Fruit fly (Drosophila melanogaster): ENCODE results near the gene CG4822.
A peak's percentile ranks its signal among the peaks of the same experiment; 100 is the strongest.

The CG4822 gene

dm6 chr2L:107476-108436, 13.8 kb downstream of the CG4822 start (continued):
- TF ChIP-seq az2 (GFP tag; optimal IDR thresholded peaks at IDR 0.05) (no peak), so (GFP tag; IDR thresholded peaks at IDR 0.05) (0 out of 3 replicates have a peak, but pooled peaks have one; percentile 36), pzg (GFP tag; optimal IDR thresholded peaks at IDR 0.05) (peak; percentile 63), Max (GFP tag; optimal IDR thresholded peaks at IDR 0.05) (peak; percentile 31), Dek (tag; optimal IDR thresholded peaks at IDR 0.05) (peak; percentile 10), Hand (GFP tag; optimal IDR thresholded peaks at IDR 0.05) (peak; percentile 60), caup (GFP tag; optimal IDR thresholded peaks at IDR 0.05; ENCODE audit: severe bottlenecking) (peak; percentile 25), sug (tag; optimal IDR thresholded peaks at IDR 0.05) (peak; percentile 2), CG5180 (GFP tag; optimal IDR thresholded peaks at IDR 0.05) (peak; percentile 45), CG7987 (GFP tag; optimal IDR thresholded peaks at IDR 0.05) (peak; percentile 56), Bgb (GFP tag; IDR thresholded peaks at IDR 0.05; ENCODE audit: partially characterized antibody) (peak; percentile 53; the same call in 1 of the 2 replicates), CG8924 (tag; optimal IDR thresholded peaks at IDR 0.05) (peak; percentile 43), gcm (GFP tag; optimal IDR thresholded peaks at IDR 0.05) (peak; percentile 59), MTF-1 (GFP tag; optimal IDR thresholded peaks at IDR 0.05; ENCODE audit: borderline replicate concordance) (peak; percentile 14), NfI (GFP tag; optimal IDR thresholded peaks at IDR 0.05) (peak; percentile 2), knrl (GFP tag; IDR thresholded peaks at IDR 0.05; ENCODE audit: partially characterized antibody) (0 out of 3 replicates have a peak, but pooled peaks have one; percentile 21), eve (GFP tag; optimal IDR thresholded peaks at IDR 0.05) (no peak), CG32532 (GFP tag; IDR thresholded peaks at IDR 0.05) (peak; percentile 46; the same call in 1 of the 2 replicates), zen (tag; optimal IDR thresholded peaks at IDR 0.05) (no peak), CG1233 (GFP tag; optimal IDR thresholded peaks at IDR 0.05) (no peak), CG6175 (GFP tag; IDR thresholded peaks at IDR 0.05) (peak; percentile 24; the same call in 1 of the 3 replicates), Ets97D (GFP tag; optimal IDR thresholded peaks at IDR 0.05) (peak; percentile 24), bbx (GFP tag; IDR thresholded peaks at IDR 0.05; ENCODE audit: partially characterized antibody) (peak; percentile 43; the same call in 1 of the 2 replicates), CG15601 (tag; optimal IDR thresholded peaks at IDR 0.05) (peak; percentile 17), cas (GFP tag; IDR thresholded peaks at IDR 0.05) (0 out of 2 replicates have a peak, but pooled peaks have one; percentile 11), pfk (GFP tag; optimal IDR thresholded peaks at IDR 0.05) (peak; percentile 10), CG10431 (GFP tag; optimal IDR thresholded peaks at IDR 0.05) (peak; percentile 90), pita (GFP tag; optimal IDR thresholded peaks at IDR 0.05) (peak; percentile 27), CG12299 (tag; optimal IDR thresholded peaks at IDR 0.05) (peak; percentile 63), lilli (GFP tag; optimal IDR thresholded peaks at IDR 0.05) (peak; percentile 29), CG17385 (GFP tag; optimal IDR thresholded peaks at IDR 0.05) (peak; percentile 56), en (GFP tag; optimal IDR thresholded peaks at IDR 0.05) (peak; percentile 32), Hmr (GFP tag; optimal IDR thresholded peaks at IDR 0.05) (no peak), ato (GFP tag; IDR thresholded peaks at IDR 0.05; ENCODE audit: partially characterized antibody) (no peak), h (optimal IDR thresholded peaks at IDR 0.05) (no peak), chinmo (GFP tag; IDR thresholded peaks at IDR 0.05; ENCODE audit: partially characterized antibody) (peak; percentile 88; the same call in 2 of the 4 replicates), CG34224 (GFP tag; IDR thresholded peaks at IDR 0.05; ENCODE audit: partially characterized antibody) (peak; percentile 70), HLH4C (GFP tag; IDR thresholded peaks at IDR 0.05; ENCODE audit: partially characterized antibody) (0 out of 3 replicates have a peak, but pooled peaks have one; percentile 23), chm (GFP tag; IDR thresholded peaks at IDR 0.05) (peak; percentile 61; the same call in 1 of the 2 replicates), CG43689 (GFP tag; IDR thresholded peaks at IDR 0.05) (no peak), yki (optimal IDR thresholded peaks at IDR 0.05) (peak; percentile 34), ci (GFP tag; IDR thresholded peaks at IDR 0.05) (0 out of 3 replicates have a peak, but pooled peaks have one; percentile 39), E2f2 (GFP tag; IDR thresholded peaks at IDR 0.05) (peak; percentile 59), CG2199 (GFP tag; IDR thresholded peaks at IDR 0.05) (no peak)

Measured in whole organism, embryonic.